6 worm cellular contexts compared by ENCODE assay signal in genomic region chrIII:1819049-1819597, ce11.
TF ChIP-seq lines count a peak whose summit lies in the region.

No protein-coding gene starts in this region.

TF ChIP-seq in whole organism, L1 larva, 84 proteins besides CTCF, POLR2A, EP300 and RAD21 (continues in another document):
- TF ChIP-seq elt-3 (tag; optimal IDR thresholded peaks at IDR 0.05; lab: Kevin White, UChicago) (no peak), grh-1 (GFP tag; IDR thresholded peaks at IDR 0.05; lab: Robert Waterston, UW) (no peak), efl-1 (optimal IDR thresholded peaks at IDR 0.05; lab: Kevin White, UChicago) (peak; percentile 30 to 46), efl-1 (GFP tag; optimal IDR thresholded peaks at IDR 0.05 in 1 of 2; lab: Kevin White, UChicago) (peak in 1 of 2 experiments; percentile 2), lin-35 (GFP tag; optimal IDR thresholded peaks at IDR 0.05; lab: Kevin White, UChicago) (peak in 1 of 2 experiments; percentile 12), swsn-7 (tag; optimal IDR thresholded peaks at IDR 0.05; lab: Kevin White, UChicago) (peak; percentile 29), nhr-71 (tag; optimal IDR thresholded peaks at IDR 0.05; lab: Kevin White, UChicago) (peak; percentile 54), dpl-1 (GFP tag; optimal IDR thresholded peaks at IDR 0.05; lab: Kevin White, UChicago) (peak in 1 of 3 experiments; percentile 42), dsc-1 (tag; optimal IDR thresholded peaks at IDR 0.05; lab: Kevin White, UChicago) (peak; percentile 14), C34B4.2 (tag; optimal IDR thresholded peaks at IDR 0.05; lab: Kevin White, UChicago) (no peak), nhr-85 (tag; lab: Kevin White, UChicago) (peak; percentile 57), lsy-2 (tag; optimal IDR thresholded peaks at IDR 0.05; lab: Kevin White, UChicago) (peak; percentile 63 to 66), Y116A8C.19 (tag; optimal IDR thresholded peaks at IDR 0.05; lab: Kevin White, UChicago; ENCODE audit: borderline replicate concordance) (no peak), nhr-47 (tag; optimal IDR thresholded peaks at IDR 0.05; lab: Kevin White, UChicago) (peak; percentile 19), ceh-82 (tag; optimal IDR thresholded peaks at IDR 0.05; lab: Kevin White, UChicago) (peak in 1 of 3 experiments; percentile 33)

TF ChIP-seq in whole organism, L2 larva, 48 proteins besides CTCF, POLR2A, EP300 and RAD21:
- TF ChIP-seq lsy-2 (tag; optimal IDR thresholded peaks at IDR 0.05; lab: Kevin White, UChicago) = peak in 1 of 2 experiments; percentile 76
- TF ChIP-seq sma-9 (GFP tag; optimal IDR thresholded peaks at IDR 0.05; lab: Kevin White, UChicago) = peak; percentile 58
- no peak for TF ChIP-seq sma-9 (tag; optimal IDR thresholded peaks at IDR 0.05; lab: Kevin White, UChicago)
- TF ChIP-seq crh-2 (tag; optimal IDR thresholded peaks at IDR 0.05; lab: Kevin White, UChicago) = peak; percentile 53
- no peak for TF ChIP-seq ZK546.5 (tag; optimal IDR thresholded peaks at IDR 0.05; lab: Kevin White, UChicago)
- TF ChIP-seq fos-1 (tag; optimal IDR thresholded peaks at IDR 0.05; lab: Kevin White, UChicago) = peak; percentile 73
- TF ChIP-seq C34F6.9 (tag; optimal IDR thresholded peaks at IDR 0.05; lab: Kevin White, UChicago) = peak; percentile 84
- TF ChIP-seq zag-1 (tag; optimal IDR thresholded peaks at IDR 0.05; lab: Kevin White, UChicago) = peak; percentile 41
- TF ChIP-seq mab-5 (tag; optimal IDR thresholded peaks at IDR 0.05; lab: Kevin White, UChicago) = peak; percentile 47
- peak; percentile 43 for TF ChIP-seq nhr-129 (tag; optimal IDR thresholded peaks at IDR 0.05; lab: Kevin White, UChicago)
- peak; percentile 24 for TF ChIP-seq lin-13 (GFP tag; optimal IDR thresholded peaks at IDR 0.05; lab: Kevin White, UChicago)
- no peak for TF ChIP-seq nhr-12 (tag; optimal IDR thresholded peaks at IDR 0.05; lab: Kevin White, UChicago)
- no peak for TF ChIP-seq sem-4 (tag; optimal IDR thresholded peaks at IDR 0.05; lab: Kevin White, UChicago)
- TF ChIP-seq unc-55 (GFP tag; optimal IDR thresholded peaks at IDR 0.05; lab: Kevin White, UChicago) = peak; percentile 64

TF ChIP-seq in whole organism, L3 larva, 47 proteins besides CTCF, POLR2A, EP300 and RAD21:
- TF ChIP-seq nhr-28 (tag; optimal IDR thresholded peaks at IDR 0.05; lab: Kevin White, UChicago) (no peak), nfya-1 (tag; optimal IDR thresholded peaks at IDR 0.05; lab: Kevin White, UChicago; ENCODE audit: insufficient read depth) (peak; percentile 60), lin-15B (tag; optimal IDR thresholded peaks at IDR 0.05; lab: Kevin White, UChicago) (peak; percentile 19), nhr-12 (tag; optimal IDR thresholded peaks at IDR 0.05; lab: Kevin White, UChicago) (no peak), hmg-11 (tag; optimal IDR thresholded peaks at IDR 0.05; lab: Kevin White, UChicago) (peak; percentile 65), pha-4 (tag; optimal IDR thresholded peaks at IDR 0.05; lab: Kevin White, UChicago) (peak; percentile 52), elt-1 (tag; optimal IDR thresholded peaks at IDR 0.05; lab: Kevin White, UChicago) (peak; percentile 22), lin-39 (tag; optimal IDR thresholded peaks at IDR 0.05; lab: Kevin White, UChicago) (peak; percentile 35), snpc-4 (tag; optimal IDR thresholded peaks at IDR 0.05; lab: Kevin White, UChicago) (peak; percentile 41)

TF ChIP-seq in whole organism, L4 larva, 104 proteins besides CTCF, POLR2A, EP300 and RAD21 (continues in another document):
- TF ChIP-seq zip-11 (GFP tag; IDR thresholded peaks at IDR 0.05; lab: Robert Waterston, UW) (no peak), nhr-102 (tag; optimal IDR thresholded peaks at IDR 0.05; lab: Kevin White, UChicago) (no peak), duxl-1 (tag; optimal IDR thresholded peaks at IDR 0.05; lab: Kevin White, UChicago; ENCODE audit: poor library complexity) (no peak), F10B5.3 (tag; optimal IDR thresholded peaks at IDR 0.05; lab: Kevin White, UChicago) (no peak), mxl-3 (GFP tag; optimal IDR thresholded peaks at IDR 0.05; lab: Kevin White, UChicago) (no peak), daf-19 (GFP tag; conservative IDR thresholded peaks at IDR 0.05; lab: Robert Waterston, UW) (no peak), egl-43 (GFP tag; IDR thresholded peaks at IDR 0.05; lab: Robert Waterston, UW) (no peak), nhr-111 (GFP tag; optimal IDR thresholded peaks at IDR 0.05; lab: Kevin White, UChicago) (no peak), T20F7.1 (GFP tag; optimal IDR thresholded peaks at IDR 0.05; lab: Kevin White, UChicago) (no peak), fkh-10 (GFP tag; optimal IDR thresholded peaks at IDR 0.05; lab: Kevin White, UChicago) (no peak), nhr-11 (tag; optimal IDR thresholded peaks at IDR 0.05; lab: Kevin White, UChicago) (peak; percentile 32), ztf-11 (tag; optimal IDR thresholded peaks at IDR 0.05; lab: Kevin White, UChicago) (no peak), dve-1 (tag; optimal IDR thresholded peaks at IDR 0.05; lab: Kevin White, UChicago; ENCODE audit: insufficient read depth) (peak; percentile 70), lin-13 (GFP tag; optimal IDR thresholded peaks at IDR 0.05; lab: Kevin White, UChicago) (peak; percentile 5), lin-1 (GFP tag; IDR thresholded peaks at IDR 0.05; lab: Robert Waterston, UW) (no peak), lin-29 (GFP tag; IDR thresholded peaks at IDR 0.05; lab: Robert Waterston, UW) (no peak), ama-1 (optimal IDR thresholded peaks at IDR 0.05; lab: Kevin White, UChicago) (no peak), nhr-10 (tag; optimal IDR thresholded peaks at IDR 0.05; lab: Kevin White, UChicago) (no peak), lsy-2 (tag; optimal IDR thresholded peaks at IDR 0.05; lab: Kevin White, UChicago) (peak in 1 of 2 experiments; percentile 78), T26A8.4 (GFP tag; IDR thresholded peaks at IDR 0.05; lab: Robert Waterston, UW) (no peak)

TF ChIP-seq in whole organism, mixed stage, embryonic, 35 proteins besides CTCF, POLR2A, EP300 and RAD21:
- peak; percentile 3 for TF ChIP-seq ces-1 (GFP tag; optimal IDR thresholded peaks at IDR 0.05; lab: Kevin White, UChicago)
- no peak for TF ChIP-seq elt-3 (tag; optimal IDR thresholded peaks at IDR 0.05; lab: Kevin White, UChicago)
- TF ChIP-seq unc-120 (tag; optimal IDR thresholded peaks at IDR 0.05; lab: Kevin White, UChicago; ENCODE audit: poor library complexity, severe bottlenecking) = peak; percentile 8
- peak; percentile 19 for TF ChIP-seq sptf-1 (tag; optimal IDR thresholded peaks at IDR 0.05; lab: Kevin White, UChicago)
- no peak for TF ChIP-seq pha-4 (tag; optimal IDR thresholded peaks at IDR 0.05; lab: Kevin White, UChicago)

TF ChIP-seq in whole organism, young adult, 124 proteins besides CTCF, POLR2A, EP300 and RAD21:
- TF ChIP-seq zfh-2 (GFP tag; conservative IDR thresholded peaks at IDR 0.05; lab: Robert Waterston, UW) = 0 out of 2 replicates have a peak, but pooled peaks have one; percentile 27
- no peak for TF ChIP-seq lsl-1 (GFP tag; optimal IDR thresholded peaks at IDR 0.05; lab: Kevin White, UChicago)
- peak; percentile 6 for TF ChIP-seq K12H6.12 (tag; optimal IDR thresholded peaks at IDR 0.05; lab: Kevin White, UChicago)
- TF ChIP-seq somi-1 (GFP tag; optimal IDR thresholded peaks at IDR 0.05; lab: Kevin White, UChicago) = peak; percentile 36
- peak; percentile 67; the same call in 1 of the 2 replicates for TF ChIP-seq hmg-1.2 (GFP tag; IDR thresholded peaks at IDR 0.05; lab: Robert Waterston, UW)
- TF ChIP-seq attf-5 (GFP tag; optimal IDR thresholded peaks at IDR 0.05; lab: Kevin White, UChicago) = peak; percentile 62
- no peak for TF ChIP-seq ztf-18 (tag; optimal IDR thresholded peaks at IDR 0.05; lab: Kevin White, UChicago)
- no peak for TF ChIP-seq bed-2 (GFP tag; IDR thresholded peaks at IDR 0.05; lab: Robert Waterston, UW)
- TF ChIP-seq tlf-1 (GFP tag; optimal IDR thresholded peaks at IDR 0.05; lab: Kevin White, UChicago) = no peak
- no peak for TF ChIP-seq dox-1 (GFP tag; IDR thresholded peaks at IDR 0.05; lab: Robert Waterston, UW)
- peak; percentile 82 for TF ChIP-seq cebp-1 (GFP tag; IDR thresholded peaks at IDR 0.05; lab: Robert Waterston, UW)
- TF ChIP-seq cebp-1 (tag; optimal IDR thresholded peaks at IDR 0.05; lab: Kevin White, UChicago) = peak; percentile 95
TF ChIP-seq in whole organism, young adult: peak in this region for 6.
